Fruit fly (Drosophila melanogaster): ENCODE data around the gene Or33a.
A peak's percentile ranks its signal among the peaks of the same experiment; 100 is the strongest.

The Or33a gene

DNA sequence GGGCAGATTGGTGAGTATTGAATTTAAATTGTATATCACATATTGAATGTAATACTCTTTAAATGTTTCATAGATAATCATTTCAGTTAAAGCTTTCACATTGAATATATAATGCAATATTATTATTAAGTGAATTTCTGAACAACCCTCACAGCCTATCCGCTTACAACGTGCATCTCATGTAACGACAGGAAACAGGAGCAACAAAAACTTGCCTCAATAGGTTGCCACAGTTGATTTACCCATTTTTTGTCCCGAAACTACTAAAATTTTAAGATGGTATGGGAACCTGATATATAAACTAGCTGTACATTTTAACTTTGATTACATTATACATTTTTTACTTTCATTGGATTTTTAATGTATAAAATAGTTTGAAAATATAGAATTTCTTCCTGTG, 24.4 kb downstream of the Or33a start:
- TF ChIP-seq Hr96 (GFP tag; optimal IDR thresholded peaks at IDR 0.05), result no peak
- TF ChIP-seq ovo (GFP tag; optimal IDR thresholded peaks at IDR 0.05), result no peak
- no peak for TF ChIP-seq kay (GFP tag; ENCODE audit: borderline replicate concordance)
- TF ChIP-seq bab1 (GFP tag; optimal IDR thresholded peaks at IDR 0.05), result no peak
- TF ChIP-seq CG7045 (GFP tag; optimal IDR thresholded peaks at IDR 0.05), result no peak
- no peak for TF ChIP-seq cnc (optimal IDR thresholded peaks at IDR 0.05)
- TF ChIP-seq tj (GFP tag; optimal IDR thresholded peaks at IDR 0.05), result no peak
- TF ChIP-seq toe (GFP tag; optimal IDR thresholded peaks at IDR 0.05), result no peak
- TF ChIP-seq CG12768 (GFP tag; optimal IDR thresholded peaks at IDR 0.05), result no peak
- TF ChIP-seq CG14711 (tag; optimal IDR thresholded peaks at IDR 0.05), result no peak
- TF ChIP-seq Clk (GFP tag; optimal IDR thresholded peaks at IDR 0.05), result no peak
- no peak for TF ChIP-seq CG33017 (tag; optimal IDR thresholded peaks at IDR 0.05)
- no peak for TF ChIP-seq cic (GFP tag; optimal IDR thresholded peaks at IDR 0.05)
- no peak for TF ChIP-seq CG7101 (tag; optimal IDR thresholded peaks at IDR 0.05)
- no peak for TF ChIP-seq CG11617 (GFP tag; optimal IDR thresholded peaks at IDR 0.05)
- TF ChIP-seq CG1620 (GFP tag; optimal IDR thresholded peaks at IDR 0.05), result no peak
- TF ChIP-seq pad (GFP tag; optimal IDR thresholded peaks at IDR 0.05), result no peak

- TF ChIP-seq ovo (GFP tag; optimal IDR thresholded peaks at IDR 0.05) (no peak), Mnt (GFP tag; optimal IDR thresholded peaks at IDR 0.05) (no peak), kay (GFP tag; ENCODE audit: borderline replicate concordance) (no peak), CG14711 (tag; optimal IDR thresholded peaks at IDR 0.05) (no peak), tj (GFP tag; optimal IDR thresholded peaks at IDR 0.05) (no peak), bab1 (GFP tag; optimal IDR thresholded peaks at IDR 0.05) (no peak), Hr96 (GFP tag; optimal IDR thresholded peaks at IDR 0.05) (no peak), cnc (optimal IDR thresholded peaks at IDR 0.05) (no peak), pad (GFP tag; optimal IDR thresholded peaks at IDR 0.05) (no peak), CG7101 (tag; optimal IDR thresholded peaks at IDR 0.05) (no peak), toe (GFP tag; optimal IDR thresholded peaks at IDR 0.05) (no peak), CG5204 (GFP tag; optimal IDR thresholded peaks at IDR 0.05) (no peak), cic (GFP tag; optimal IDR thresholded peaks at IDR 0.05) (no peak), CG11617 (GFP tag; optimal IDR thresholded peaks at IDR 0.05) (no peak), Clk (GFP tag; optimal IDR thresholded peaks at IDR 0.05) (no peak), CG33017 (tag; optimal IDR thresholded peaks at IDR 0.05) (no peak), CG7045 (GFP tag; optimal IDR thresholded peaks at IDR 0.05) (no peak), Crg-1 (GFP tag; optimal IDR thresholded peaks at IDR 0.05) (no peak)
Observed at dm6 chr2L:11960909-11961308, 26.6 kb downstream of the Or33a start.

DNA sequence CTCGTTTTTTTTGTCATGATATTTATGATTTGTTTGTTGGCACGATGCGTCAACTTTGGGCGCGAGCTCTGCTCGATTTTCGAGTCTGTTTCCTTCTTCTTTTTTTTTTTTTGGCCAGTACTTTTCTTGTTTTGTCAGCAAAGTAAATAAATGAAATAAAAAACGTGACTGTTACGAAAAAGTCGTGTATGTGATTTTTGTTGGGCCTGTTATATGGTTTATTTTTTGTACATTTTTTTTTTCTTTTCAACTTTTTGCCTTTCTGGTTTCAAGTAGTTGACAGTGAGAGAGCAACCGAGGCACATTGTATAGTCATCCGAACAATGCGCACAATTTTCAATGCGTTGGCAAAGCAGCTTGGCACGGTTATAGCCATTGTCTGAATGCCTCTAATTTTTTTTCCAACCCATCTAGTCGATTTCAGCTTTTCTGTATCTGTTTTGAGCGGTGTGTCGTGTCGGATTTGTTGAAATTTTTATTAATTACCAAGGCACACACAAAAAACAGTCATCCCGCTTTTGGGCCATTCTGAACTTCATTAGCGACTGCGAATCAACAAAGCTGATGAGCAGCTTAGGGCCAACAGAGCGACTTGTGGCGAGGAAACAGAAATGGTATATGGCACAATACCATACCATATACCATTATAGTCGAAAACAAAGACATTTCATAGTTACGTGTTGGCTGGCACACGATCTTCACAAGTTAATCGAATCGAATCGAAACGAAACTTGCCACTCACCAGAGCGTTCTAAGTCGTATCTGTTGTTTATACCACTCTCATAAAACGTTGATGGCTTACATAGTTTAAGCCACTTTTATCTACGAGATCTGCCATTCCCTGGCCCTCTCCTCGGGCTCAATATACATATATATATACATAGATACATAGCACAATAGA, 29.4 kb downstream of the Or33a start:
- TF ChIP-seq CG12768 (GFP tag; optimal IDR thresholded peaks at IDR 0.05) (no peak), Mnt (GFP tag; optimal IDR thresholded peaks at IDR 0.05) (no peak), tj (GFP tag; optimal IDR thresholded peaks at IDR 0.05) (peak; percentile 82), CG7101 (tag; optimal IDR thresholded peaks at IDR 0.05) (no peak), kay (GFP tag; ENCODE audit: borderline replicate concordance) (peak; percentile 31), CG7045 (GFP tag; optimal IDR thresholded peaks at IDR 0.05) (no peak), cnc (optimal IDR thresholded peaks at IDR 0.05) (no peak), bab1 (GFP tag; optimal IDR thresholded peaks at IDR 0.05) (no peak)

DNA sequence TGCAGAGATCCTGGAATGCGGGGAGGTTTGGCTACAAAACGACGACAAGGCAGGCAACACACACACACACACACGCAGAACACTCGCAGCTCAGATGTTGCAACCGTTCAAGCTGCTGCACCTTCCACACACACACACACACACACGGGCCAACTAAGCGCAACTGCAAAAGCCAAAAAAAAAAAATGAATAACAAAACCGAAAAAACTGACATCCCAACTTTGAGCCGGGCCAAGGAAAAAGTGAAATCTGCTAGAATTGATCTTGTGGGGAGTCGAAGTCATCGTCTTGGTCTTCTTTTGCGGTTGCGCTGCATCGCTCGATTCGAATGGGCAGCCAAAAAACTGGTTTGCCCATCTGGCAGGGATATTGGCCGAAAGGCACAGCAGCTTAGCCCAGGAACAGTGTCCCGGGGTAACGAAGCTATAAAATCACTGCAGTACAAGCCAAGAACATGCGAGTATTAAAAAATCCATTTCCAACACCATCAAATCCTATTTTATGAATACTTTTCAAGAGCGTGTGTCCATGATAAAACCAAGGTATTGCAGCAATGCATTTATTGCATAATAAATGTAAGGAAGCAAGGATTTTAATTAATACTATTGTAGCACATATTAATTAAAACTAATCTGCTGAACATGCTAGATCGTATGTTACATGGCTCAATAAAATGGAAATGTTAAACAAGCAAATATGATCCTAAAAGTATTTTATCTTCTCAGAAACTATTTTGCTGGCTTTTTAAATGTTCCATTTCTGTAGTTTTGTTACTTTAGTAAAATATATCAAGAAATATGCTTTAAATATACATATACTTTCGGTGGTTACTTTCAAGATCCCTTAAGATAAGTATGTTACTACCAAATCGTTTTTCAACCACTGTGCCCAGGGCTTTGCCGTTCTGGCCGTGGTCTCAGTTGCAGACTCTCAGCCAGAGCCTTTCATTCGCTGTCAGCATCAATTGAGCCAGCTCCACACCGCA, 31.6 kb downstream of the Or33a start:
- no peak for TF ChIP-seq Hr96 (GFP tag; optimal IDR thresholded peaks at IDR 0.05)
- TF ChIP-seq toe (GFP tag; optimal IDR thresholded peaks at IDR 0.05), result no peak
- TF ChIP-seq pad (GFP tag; optimal IDR thresholded peaks at IDR 0.05), result no peak
- TF ChIP-seq CG14711 (tag; optimal IDR thresholded peaks at IDR 0.05), result no peak
- TF ChIP-seq ovo (GFP tag; optimal IDR thresholded peaks at IDR 0.05), result no peak
- no peak for TF ChIP-seq CG7101 (tag; optimal IDR thresholded peaks at IDR 0.05)
- TF ChIP-seq cic (GFP tag; optimal IDR thresholded peaks at IDR 0.05), result no peak
- TF ChIP-seq bab1 (GFP tag; optimal IDR thresholded peaks at IDR 0.05), result no peak
- TF ChIP-seq CG12768 (GFP tag; optimal IDR thresholded peaks at IDR 0.05), result no peak

DNA sequence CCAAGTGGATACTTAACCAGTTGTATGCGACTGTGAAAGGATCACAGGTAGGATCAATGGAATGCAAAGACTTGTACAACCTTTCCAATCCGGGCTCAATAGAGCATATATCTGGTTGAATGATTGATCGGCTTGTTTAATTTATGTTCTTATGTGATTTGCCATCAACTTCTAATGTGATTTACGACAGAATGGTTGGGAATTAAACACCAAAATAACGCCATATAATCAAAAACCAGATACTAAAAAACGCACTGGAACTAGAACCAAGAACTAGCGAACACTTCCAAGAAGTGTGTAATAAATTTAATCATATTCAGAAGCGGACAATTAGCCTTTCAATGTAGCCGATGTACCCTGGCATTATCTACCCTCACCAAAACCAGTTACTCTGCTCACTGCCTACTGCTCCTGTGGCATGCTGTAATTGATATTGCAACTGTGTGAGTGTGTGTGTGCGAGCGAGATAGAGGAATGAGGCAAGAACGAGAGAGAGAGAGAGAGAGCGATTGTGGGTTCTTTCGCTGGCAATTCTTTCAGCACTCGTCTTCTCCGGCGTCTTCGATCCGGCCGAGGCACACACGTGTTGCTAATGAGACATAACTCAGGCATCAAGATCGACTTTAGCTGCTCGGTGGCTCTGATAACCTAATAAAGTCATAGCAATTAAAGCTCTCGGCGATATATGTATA, 34.4 kb downstream of the Or33a start:
- TF ChIP-seq CG33017 (tag; optimal IDR thresholded peaks at IDR 0.05) (no peak), pad (GFP tag; optimal IDR thresholded peaks at IDR 0.05) (no peak), CG11617 (GFP tag; optimal IDR thresholded peaks at IDR 0.05) (no peak), CG1620 (GFP tag; optimal IDR thresholded peaks at IDR 0.05) (no peak), Hr96 (GFP tag; optimal IDR thresholded peaks at IDR 0.05) (no peak), CG7045 (GFP tag; optimal IDR thresholded peaks at IDR 0.05) (no peak), CG14711 (tag; optimal IDR thresholded peaks at IDR 0.05) (no peak), kay (GFP tag; ENCODE audit: borderline replicate concordance) (no peak), Clk (GFP tag; optimal IDR thresholded peaks at IDR 0.05) (no peak), tj (GFP tag; optimal IDR thresholded peaks at IDR 0.05) (no peak), ovo (GFP tag; optimal IDR thresholded peaks at IDR 0.05) (no peak), cic (GFP tag; optimal IDR thresholded peaks at IDR 0.05) (no peak), bab1 (GFP tag; optimal IDR thresholded peaks at IDR 0.05) (no peak), Mnt (GFP tag; optimal IDR thresholded peaks at IDR 0.05) (no peak), Crg-1 (GFP tag; optimal IDR thresholded peaks at IDR 0.05) (no peak), CG7101 (tag; optimal IDR thresholded peaks at IDR 0.05) (no peak), toe (GFP tag; optimal IDR thresholded peaks at IDR 0.05) (no peak), CG5204 (GFP tag; optimal IDR thresholded peaks at IDR 0.05) (no peak)

Data from whole organism, adult.